Fruit fly (Drosophila melanogaster) whole organism, embryonic: Measurements from ENCODE around the gene CG8677.

Source experiments
- BtbVII ChIP-seq: fragments of 200-800 bp; sonication (Bioruptor generic); optimal IDR thresholded peaks from 3 replicates; lab custom pipeline; 2017; ENCODE audit warnings: missing biosample characterization, mild to moderate bottlenecking, missing genetic modification characterization
- CG10267 ChIP-seq: fragments of 200-800 bp; sonication (Bioruptor generic); optimal IDR thresholded peaks from 2 replicates; lab custom pipeline; 2018; ENCODE audit warnings: missing biosample characterization, mild to moderate bottlenecking, missing genetic modification characterization, moderate library complexity
- CG10543 ChIP-seq: fragments of 200-800 bp; sonication (Bioruptor generic); optimal IDR thresholded peaks from 3 replicates; lab custom pipeline; 2017; ENCODE audit warnings: missing biosample characterization, mild to moderate bottlenecking, missing genetic modification characterization, moderate library complexity
- CG12659 ChIP-seq: fragments of 200-800 bp; sonication (Bioruptor generic); optimal IDR thresholded peaks from 3 replicates; lab custom pipeline; 2017; ENCODE audit warnings: mild to moderate bottlenecking, missing biosample characterization, missing genetic modification reagents, missing genetic modification characterization
- CG12769 ChIP-seq: fragments of 200-800 bp; sonication (Bioruptor generic); optimal IDR thresholded peaks from 2 replicates; lab custom pipeline; 2019; ENCODE audit warnings: missing biosample characterization, mild to moderate bottlenecking, missing genetic modification characterization, moderate library complexity
- CG12942 ChIP-seq: fragments of 200-800 bp; sonication (Bioruptor generic); optimal IDR thresholded peaks from 3 replicates; lab custom pipeline; 2016; ENCODE audit warnings: missing biosample characterization, missing genetic modification characterization
- CG13894 ChIP-seq: fragments of 200-800 bp; sonication (Bioruptor generic); optimal IDR thresholded peaks from 3 replicates; lab custom pipeline; 2018; ENCODE audit warnings: missing biosample characterization, mild to moderate bottlenecking, missing genetic modification characterization, moderate library complexity
- CG15011 ChIP-seq: fragments of 200-800 bp; sonication (Bioruptor generic); optimal IDR thresholded peaks from 3 replicates; lab custom pipeline; 2018; ENCODE audit warnings: missing biosample characterization, mild to moderate bottlenecking, missing genetic modification characterization
- CG1602 ChIP-seq: fragments of 200-800 bp; sonication (Bioruptor generic); optimal IDR thresholded peaks from 3 replicates; lab custom pipeline; 2016; ENCODE audit warnings: missing biosample characterization, missing genetic modification characterization
- CG16813 ChIP-seq: fragments of 200-800 bp; sonication (Bioruptor generic); IDR thresholded peaks from 3 replicates; pipeline ENCODE4 v1.3.6; 2022; ENCODE audit warnings: missing biosample characterization, missing genetic modification characterization; ENCODE audit not compliant: partially characterized antibody
- CG17328 ChIP-seq: fragments of 200-800 bp; sonication (Bioruptor generic); IDR thresholded peaks from 2 replicates; pipeline ENCODE4 v1.3.6; 2022; ENCODE audit warnings: missing biosample characterization, missing genetic modification characterization
- CG17829 ChIP-seq: fragments of 200-800 bp; optimal IDR thresholded peaks from 2 replicates; lab custom pipeline; 2019; ENCODE audit warnings: missing biosample characterization, mild to moderate bottlenecking, missing genetic modification characterization, moderate library complexity
- CG18476 ChIP-seq: fragments of 200-800 bp; sonication (Bioruptor generic); optimal IDR thresholded peaks from 2 replicates; lab custom pipeline; 2016; ENCODE audit warnings: missing biosample characterization, mild to moderate bottlenecking, missing genetic modification characterization
- CG2199 ChIP-seq: fragments of 200-800 bp; sonication (Bioruptor generic); IDR thresholded peaks from 3 replicates; pipeline ENCODE4 v1.3.6; 2022; ENCODE audit warnings: missing biosample characterization, missing genetic modification characterization
- CG30020 ChIP-seq: fragments of 200-800 bp; optimal IDR thresholded peaks from 2 replicates; lab custom pipeline; 2019; ENCODE audit warnings: missing biosample characterization, mild to moderate bottlenecking, missing genetic modification characterization, moderate library complexity
- CG3065 ChIP-seq: fragments of 200-800 bp; sonication (Bioruptor generic); optimal IDR thresholded peaks from 2 replicates; lab custom pipeline; 2016; ENCODE audit warnings: missing biosample characterization, missing genetic modification characterization
- CG34376 ChIP-seq: fragments of 200-800 bp; sonication (Bioruptor generic); optimal IDR thresholded peaks from 2 replicates; lab custom pipeline; 2018; ENCODE audit warnings: missing biosample characterization, mild to moderate bottlenecking, missing genetic modification characterization
- CG6654 ChIP-seq: fragments of 200-800 bp; sonication (Bioruptor generic); optimal IDR thresholded peaks from 2 replicates; lab custom pipeline; 2017; ENCODE audit warnings: missing biosample characterization, mild to moderate bottlenecking, missing genetic modification characterization
- CG6813 ChIP-seq: fragments of 200-800 bp; sonication (Bioruptor generic); optimal IDR thresholded peaks from 2 replicates; lab custom pipeline; 2017; ENCODE audit warnings: missing biosample characterization, missing genetic modification characterization, mild to moderate bottlenecking, moderate library complexity, missing genetic modification reagents
- CG8924 ChIP-seq: fragments of 200-800 bp; optimal IDR thresholded peaks from 3 replicates; lab custom pipeline; 2019; ENCODE audit warnings: missing biosample characterization, mild to moderate bottlenecking, missing genetic modification characterization, moderate library complexity
- CG9797 ChIP-seq: fragments of 200-800 bp; sonication (Bioruptor generic); optimal IDR thresholded peaks from 3 replicates; lab custom pipeline; 2018; ENCODE audit warnings: missing biosample characterization, mild to moderate bottlenecking, missing genetic modification characterization
- CHES-1-like ChIP-seq: fragments of 200-800 bp; sonication (Bioruptor generic); optimal IDR thresholded peaks from 2 replicates; lab custom pipeline; 2016; ENCODE audit warnings: missing biosample characterization, missing genetic modification characterization
- CTCF ChIP-seq: fragments of 200-800 bp; sonication (Bioruptor generic); optimal IDR thresholded peaks from 2 replicates; lab custom pipeline; 2017; ENCODE audit warnings: missing biosample characterization, mild to moderate bottlenecking, missing genetic modification characterization, moderate library complexity
- D19A ChIP-seq: fragments of 200-800 bp; optimal IDR thresholded peaks from 3 replicates; lab custom pipeline; 2019; ENCODE audit warnings: missing biosample characterization, mild to moderate bottlenecking, missing genetic modification characterization, moderate library complexity
- Elba2 ChIP-seq: fragments of 200-800 bp; sonication (Bioruptor generic); optimal IDR thresholded peaks from 3 replicates; lab custom pipeline; 2016; ENCODE audit warnings: missing biosample characterization, missing genetic modification characterization
- Ets65A ChIP-seq: fragments of 200-800 bp; sonication (Bioruptor generic); peaks from one replicate; lab custom pipeline; 2016; ENCODE audit warnings: missing biosample characterization, missing genetic modification characterization
- Fer1 ChIP-seq: fragments of 200-800 bp; sonication (Bioruptor generic); optimal IDR thresholded peaks from 2 replicates; lab custom pipeline; 2017; ENCODE audit warnings: missing biosample characterization, mild to moderate bottlenecking, missing genetic modification characterization
- Fer2 ChIP-seq: fragments of 200-800 bp; sonication (Bioruptor generic); optimal IDR thresholded peaks from 2 replicates; lab custom pipeline; 2018; ENCODE audit warnings: missing biosample characterization, mild to moderate bottlenecking, missing genetic modification characterization, moderate library complexity
- Gsc ChIP-seq: fragments of 200-800 bp; sonication (Bioruptor generic); IDR thresholded peaks from 2 replicates; pipeline ENCODE4 v1.3.6; 2022; ENCODE audit warnings: missing biosample characterization, missing genetic modification characterization
- HLHmδ ChIP-seq: fragments of 200-800 bp; sonication (Bioruptor generic); optimal IDR thresholded peaks from 2 replicates; lab custom pipeline; 2018; ENCODE audit warnings: missing biosample characterization, mild to moderate bottlenecking, missing genetic modification characterization, moderate library complexity
- HmgZ ChIP-seq: fragments of 200-800 bp; sonication (Bioruptor generic); optimal IDR thresholded peaks from 2 replicates; lab custom pipeline; 2018; ENCODE audit warnings: missing biosample characterization, mild to moderate bottlenecking, missing genetic modification characterization
- Neu2 ChIP-seq: fragments of 200-800 bp; sonication (Bioruptor generic); optimal IDR thresholded peaks from 3 replicates; lab custom pipeline; 2016; ENCODE audit warnings: missing biosample characterization, missing genetic modification characterization, borderline replicate concordance
- Side ChIP-seq: fragments of 200-800 bp; sonication (Bioruptor generic); optimal IDR thresholded peaks from 2 replicates; lab custom pipeline; 2016; ENCODE audit warnings: missing biosample characterization, missing genetic modification characterization
- Sry-δ ChIP-seq: fragments of 200-800 bp; sonication (Bioruptor generic); optimal IDR thresholded peaks from 2 replicates; lab custom pipeline; 2016; ENCODE audit warnings: missing biosample characterization, missing genetic modification characterization
- Stat92E ChIP-seq, 3 experiments: fragments of >200 bp in 2 of 3; fragments of 200-800 bp in 1 of 3; sonication (Bioruptor generic) in 1 of 3; optimal IDR thresholded peaks; 2 replicates each; lab custom pipeline; 2017 to 2019; ENCODE audit warnings: missing biosample characterization in 3 of 3, missing genetic modification characterization in 3 of 3, mild to moderate bottlenecking in 1 of 3, moderate library complexity in 1 of 3
- amos ChIP-seq: fragments of 200-800 bp; sonication (Bioruptor generic); IDR thresholded peaks from 2 replicates; pipeline ENCODE4 v1.3.6; 2022; ENCODE audit warnings: missing biosample characterization, missing genetic modification characterization; ENCODE audit not compliant: partially characterized antibody
- bbx ChIP-seq: fragments of 200-800 bp; sonication (Bioruptor generic); IDR thresholded peaks from 2 replicates; pipeline ENCODE4 v1.3.6; 2022; ENCODE audit warnings: missing biosample characterization, missing genetic modification characterization; ENCODE audit not compliant: partially characterized antibody
- bcd ChIP-seq: fragments of 200-800 bp; sonication (Bioruptor generic); optimal IDR thresholded peaks from 2 replicates; lab custom pipeline; 2017; ENCODE audit warnings: missing biosample characterization, mild to moderate bottlenecking, missing genetic modification characterization
- caup ChIP-seq: fragments of 200-800 bp; sonication (Bioruptor generic); optimal IDR thresholded peaks from 3 replicates; lab custom pipeline; 2017; ENCODE audit warnings: missing biosample characterization, mild to moderate bottlenecking, missing genetic modification characterization, moderate library complexity; ENCODE audit not compliant: severe bottlenecking
- ems ChIP-seq: fragments of 200-800 bp; sonication (Bioruptor generic); optimal IDR thresholded peaks from 3 replicates; lab custom pipeline; 2016; ENCODE audit warnings: missing biosample characterization, missing genetic modification characterization
- gcm ChIP-seq: fragments of 200-800 bp; sonication (Bioruptor generic); optimal IDR thresholded peaks from 2 replicates; lab custom pipeline; 2019; ENCODE audit warnings: missing biosample characterization, mild to moderate bottlenecking, missing genetic modification characterization, moderate library complexity
- insv ChIP-seq, 2 experiments: fragments of 200-800 bp; sonication (Bioruptor generic); optimal IDR thresholded peaks; 3 replicates each; lab custom pipeline; 2016 to 2018; ENCODE audit warnings: missing biosample characterization in 2 of 2, missing genetic modification characterization in 2 of 2
- knrl ChIP-seq: fragments of 200-800 bp; sonication (Bioruptor generic); IDR thresholded peaks from 3 replicates; pipeline ENCODE4 v1.3.6; 2022; ENCODE audit warnings: missing biosample characterization, missing genetic modification characterization; ENCODE audit not compliant: partially characterized antibody
- lola ChIP-seq, 3 experiments: fragments of >200 bp in 2 of 3; fragments of 200-800 bp in 1 of 3; sonication (Bioruptor generic) in 1 of 3; optimal IDR thresholded peaks; 2 replicates each; lab custom pipeline; 2017 to 2019; ENCODE audit warnings: missing biosample characterization in 3 of 3, missing genetic modification characterization in 3 of 3, mild to moderate bottlenecking in 1 of 3, moderate library complexity in 1 of 3
- onecut ChIP-seq: fragments of 200-800 bp; sonication (Bioruptor generic); IDR thresholded peaks from 2 replicates; pipeline ENCODE4 v1.3.6; 2022; ENCODE audit warnings: missing biosample characterization, missing genetic modification characterization
- row ChIP-seq: fragments of 200-800 bp; sonication (Bioruptor generic); IDR thresholded peaks from 3 replicates; pipeline ENCODE4 v1.3.6; 2022; ENCODE audit warnings: missing biosample characterization, missing genetic modification characterization
- run ChIP-seq: fragments of 200-800 bp; sonication (Bioruptor generic); optimal IDR thresholded peaks from 3 replicates; lab custom pipeline; 2018; ENCODE audit warnings: missing biosample characterization, mild to moderate bottlenecking, missing genetic modification characterization
- trem ChIP-seq: fragments of 200-800 bp; optimal IDR thresholded peaks from 3 replicates; lab custom pipeline; 2019; ENCODE audit warnings: missing biosample characterization, mild to moderate bottlenecking, missing genetic modification characterization, moderate library complexity

CG8677 gene

dm6 chr2L:21218240-21218911, 2.7 kb upstream of the CG8677 start, which contains the start of gene CG8679 (continued):
- TF ChIP-seq lola (GFP tag; optimal IDR thresholded peaks at IDR 0.05; lab: Kevin White, UChicago) (no peak), amos (GFP tag; lab: Robert Waterston, UW) (peak; percentile 49; the same call in 1 of the 2 replicates), ems (no peak), gcm (GFP tag; lab: Kevin White, UChicago) (no peak), bbx (peak; percentile 29; the same call in 1 of the 2 replicates), CG2199 (no peak), Fer1 (GFP tag; lab: Kevin White, UChicago) (peak; percentile 27), insv (GFP tag; optimal IDR thresholded peaks at IDR 0.05; lab: Kevin White, UChicago) (peak in 1 of 2 experiments; percentile 70), onecut (GFP tag; lab: Robert Waterston, UW) (peak; percentile 32), CTCF (peak; percentile 50), BtbVII (GFP tag; lab: Kevin White, UChicago) (no peak), Neu2 (GFP tag; lab: Kevin White, UChicago) (no peak), CG18476 (no peak), Stat92E (GFP tag; optimal IDR thresholded peaks at IDR 0.05; lab: Kevin White, UChicago) (peak in 1 of 3 experiments; percentile 38), knrl (GFP tag; lab: Robert Waterston, UW) (peak; percentile 46), CG6813 (GFP tag; lab: Kevin White, UChicago) (peak; percentile 56), CG8924 (tag; lab: Kevin White, UChicago) (peak; percentile 16), CG16813 (GFP tag; lab: Robert Waterston, UW) (peak; percentile 34; the same call in 1 of the 3 replicates), caup (GFP tag; lab: Kevin White, UChicago) (peak; percentile 32), Elba2 (GFP tag; lab: Kevin White, UChicago) (peak; percentile 67), CG17328 (0 out of 2 replicates have a peak, but pooled peaks have one; percentile 42), CG30020 (tag; lab: Kevin White, UChicago) (peak; percentile 30), HmgZ (peak; percentile 60), CG17829 (tag; lab: Kevin White, UChicago) (peak; percentile 31), bcd (GFP tag; lab: Kevin White, UChicago) (no peak), trem (peak; percentile 86), CG10543 (GFP tag; lab: Kevin White, UChicago) (peak; percentile 55), CG1602 (GFP tag; lab: Kevin White, UChicago) (no peak), Side (GFP tag; lab: Kevin White, UChicago) (no peak), CG12769 (tag; lab: Kevin White, UChicago) (peak; percentile 75), CG6654 (GFP tag; lab: Kevin White, UChicago) (no peak), CG9797 (GFP tag; lab: Kevin White, UChicago) (peak; percentile 96), Gsc (GFP tag; lab: Robert Waterston, UW) (no peak), CG34376 (GFP tag; lab: Kevin White, UChicago) (peak; percentile 77), CG3065 (GFP tag; lab: Kevin White, UChicago) (no peak), D19A (tag; lab: Kevin White, UChicago) (no peak), HLHmδ (GFP tag; lab: Kevin White, UChicago) (no peak), Sry-δ (GFP tag; lab: Kevin White, UChicago) (peak; percentile 73), CG13894 (tag; lab: Kevin White, UChicago) (peak; percentile 26), CHES-1-like (peak; percentile 16), Ets65A (peak; percentile 74), CG12942 (GFP tag; lab: Kevin White, UChicago) (no peak), CG15011 (GFP tag; lab: Kevin White, UChicago) (no peak), run (tag; lab: Kevin White, UChicago) (no peak), CG10267 (peak; percentile 44), Fer2 (tag; lab: Kevin White, UChicago) (no peak), CG12659 (GFP tag; lab: Kevin White, UChicago) (peak; percentile 45), row (GFP tag; lab: Robert Waterston, UW) (peak; percentile 40; the same call in 2 of the 3 replicates)
